Worm (Caenorhabditis elegans) whole organism, midembryonic: ENCODE results near the gene ZK512.1.

Source experiments
- cog-1 ChIP-seq: sonication (generic microtip); optimal IDR thresholded peaks from 2 replicates; lab custom pipeline; 2016; ENCODE audit warnings: missing genetic modification characterization, missing compliant biosample characterization
- flt-1 ChIP-seq: fragments of 200-800 bp; sonication (Bioruptor generic); IDR thresholded peaks from 2 replicates; pipeline ENCODE4 v1.3.6; 2022; ENCODE audit warnings: missing genetic modification characterization, missing compliant biosample characterization
- klf-2 ChIP-seq: fragments of 200-800 bp; sonication (Bioruptor generic); conservative IDR thresholded peaks from 2 replicates; pipeline ENCODE4 v1.3.6; 2022; ENCODE audit warnings: missing genetic modification reagents, missing genetic modification characterization, missing compliant biosample characterization
- med-1 ChIP-seq: sonication (generic microtip); optimal IDR thresholded peaks from 2 replicates; lab custom pipeline; 2017; ENCODE audit warnings: missing genetic modification characterization, mild to moderate bottlenecking, missing compliant biosample characterization, antibody characterized with exemption, missing genetic modification reagents; ENCODE audit not compliant: insufficient read depth
- tab-1 ChIP-seq: fragments of 200-800 bp; sonication (Bioruptor generic); IDR thresholded peaks from 2 replicates; pipeline ENCODE4 v1.3.6; 2022; ENCODE audit warnings: missing genetic modification characterization, missing compliant biosample characterization

- TF ChIP-seq klf-2 (GFP tag; lab: Robert Waterston, UW) (no peak), med-1 (GFP tag; lab: Kevin White, UChicago) (no peak), tab-1 (GFP tag; lab: Robert Waterston, UW) (no peak), flt-1 (GFP tag; lab: Robert Waterston, UW) (no peak), cog-1 (tag; lab: Kevin White, UChicago) (no peak)
These were observed 34.6 kb upstream of the ZK512.1 start for ce11 chrIII:9080127-9080526.
